Worm (Caenorhabditis elegans) whole organism, L4 larva: Measurements from ENCODE around the gene meg-2.

Experiments
- F49E8.2 ChIP-seq: sonication (generic microtip); optimal IDR thresholded peaks from 2 replicates; lab custom pipeline; 2016; ENCODE audit warnings: missing compliant biosample characterization, mild to moderate bottlenecking, missing genetic modification characterization, borderline replicate concordance
- aly-2 ChIP-seq: sonication (generic microtip); optimal IDR thresholded peaks from 2 replicates; lab custom pipeline; 2018; ENCODE audit warnings: missing biosample characterization, missing genetic modification characterization
- ama-1 ChIP-seq: fragments of 150-350 bp; optimal IDR thresholded peaks from 2 replicates; lab custom pipeline; 2014; ENCODE audit warnings: inconsistent platforms, mixed read lengths
- ctbp-1 ChIP-seq: fragments of 200-800 bp; sonication (Bioruptor generic); IDR thresholded peaks from 2 replicates; pipeline ENCODE4 v1.3.6; 2022; ENCODE audit warnings: missing genetic modification reagents, missing genetic modification characterization, missing compliant biosample characterization
- daf-16 ChIP-seq, 3 experiments: sonication (generic microtip); optimal IDR thresholded peaks; 2 replicates each; lab custom pipeline; 2016 to 2017; ENCODE audit warnings: missing genetic modification characterization in 3 of 3, missing genetic modification reagents in 3 of 3, mild to moderate bottlenecking in 2 of 3, missing compliant biosample characterization in 2 of 3, missing biosample characterization in 1 of 3, moderate library complexity in 1 of 3
- fkh-10 ChIP-seq: fragments of 150-350 bp; optimal IDR thresholded peaks from 2 replicates; lab custom pipeline; 2014; ENCODE audit warnings: missing biosample characterization, missing genetic modification reagents, missing genetic modification characterization
- fos-1 ChIP-seq: fragments of 150-350 bp; optimal IDR thresholded peaks from 2 replicates; lab custom pipeline; 2014; ENCODE audit warnings: missing biosample characterization, missing genetic modification characterization
- lin-13 ChIP-seq: fragments of 150-350 bp; optimal IDR thresholded peaks from 2 replicates; lab custom pipeline; 2014; ENCODE audit warnings: missing biosample characterization, missing genetic modification reagents, missing genetic modification characterization
- lin-39 ChIP-seq: fragments of 150-350 bp; optimal IDR thresholded peaks from 2 replicates; lab custom pipeline; 2014; ENCODE audit warnings: missing biosample characterization, missing genetic modification reagents, missing genetic modification characterization
- mdt-29 ChIP-seq: fragments of 200-800 bp; sonication (Bioruptor generic); IDR thresholded peaks from 2 replicates; pipeline ENCODE4 v1.3.6; 2022; ENCODE audit warnings: missing genetic modification reagents, missing genetic modification characterization, missing compliant biosample characterization
- nhr-76 ChIP-seq: fragments of 150-350 bp; optimal IDR thresholded peaks from 2 replicates; lab custom pipeline; 2014; ENCODE audit warnings: missing biosample characterization, missing genetic modification characterization
- unc-62 ChIP-seq, 3 experiments: fragments of 150-350 bp in 1 of 3; sonication (generic microtip); optimal IDR thresholded peaks in 2 of 3; peaks in 1 of 3; 1 replicate in 1 of 3; 2 replicates in 2 of 3; lab custom pipeline; 2014 to 2017; ENCODE audit warnings: missing biosample characterization in 3 of 3, missing genetic modification characterization in 3 of 3, missing genetic modification reagents in 3 of 3, missing genotype in 1 of 3
- vab-7 ChIP-seq: fragments of 200-800 bp; sonication (Bioruptor generic); IDR thresholded peaks from 2 replicates; pipeline ENCODE4 v1.3.6; 2022; ENCODE audit warnings: missing genetic modification reagents, missing genetic modification characterization, missing compliant biosample characterization
- ztf-7 ChIP-seq: fragments of 150-350 bp; optimal IDR thresholded peaks from 2 replicates; lab custom pipeline; 2014; ENCODE audit warnings: missing biosample characterization, missing genetic modification characterization

- TF ChIP-seq lin-13 = no peak
- no peak for TF ChIP-seq fkh-10 (GFP tag; lab: Kevin White, UChicago)
- TF ChIP-seq ctbp-1 = no peak
- no peak for TF ChIP-seq fos-1 (tag; lab: Kevin White, UChicago)
- no peak for TF ChIP-seq ama-1 (lab: Kevin White, UChicago)
- no peak for TF ChIP-seq aly-2 (tag; lab: Kevin White, UChicago)
- no peak for TF ChIP-seq ztf-7 (tag; lab: Kevin White, UChicago)
- TF ChIP-seq daf-16 (GFP tag; optimal IDR thresholded peaks at IDR 0.05; lab: Kevin White, UChicago) = no peak
- peak; percentile 39 for TF ChIP-seq daf-16 (tag; optimal IDR thresholded peaks at IDR 0.05; lab: Kevin White, UChicago)
- TF ChIP-seq mdt-29 (GFP tag; lab: Robert Waterston, UW) = no peak
- TF ChIP-seq F49E8.2 (tag; lab: Kevin White, UChicago) = no peak
- TF ChIP-seq lin-39 (tag; lab: Kevin White, UChicago) = no peak
- no peak for TF ChIP-seq nhr-76 (tag; lab: Kevin White, UChicago)
- TF ChIP-seq vab-7 = no peak
- peak in 1 of 2 experiments; percentile 84 for TF ChIP-seq unc-62 (GFP tag; optimal IDR thresholded peaks at IDR 0.05 in 1 of 2; lab: Kevin White, UChicago)
- TF ChIP-seq unc-62 (tag; optimal IDR thresholded peaks at IDR 0.05; lab: Kevin White, UChicago) = no peak
Measured at ce11 chrX:13937350-13937749, 11.4 kb upstream of the meg-2 start.
